Worm (Caenorhabditis elegans) whole organism, L4/young adult: ENCODE measurements around the gene ucr-2.1.

Experiments used
- W03F9.2 ChIP-seq: fragments of 150-350 bp; optimal IDR thresholded peaks from 2 replicates; lab custom pipeline; 2014; ENCODE audit warnings: missing biosample characterization, missing genetic modification characterization
- him-1 ChIP-seq: sonication (generic microtip); optimal IDR thresholded peaks from 2 replicates; lab custom pipeline; 2016; ENCODE audit warnings: missing genotype, missing genetic modification reagents, missing genetic modification characterization, missing compliant biosample characterization

DNA sequence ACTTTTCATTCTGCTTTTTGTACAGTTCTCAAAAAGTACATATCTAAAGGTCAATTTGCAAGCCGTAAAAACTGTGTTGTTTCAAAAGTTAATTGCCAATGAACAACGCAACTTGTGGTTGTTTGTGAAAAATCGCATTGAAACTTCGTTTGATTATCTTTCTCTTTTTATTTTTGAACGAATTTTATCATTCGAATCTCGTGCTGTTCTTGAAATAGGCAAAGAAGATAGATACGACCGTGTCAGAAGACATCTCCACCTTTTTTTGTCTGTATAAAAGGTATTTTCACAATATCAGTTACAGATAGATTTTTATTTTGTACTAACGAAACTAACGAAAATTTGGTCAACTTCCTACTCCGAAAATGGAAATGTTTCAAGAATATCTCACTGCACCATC lies 23.7 kb upstream of the ucr-2.1 start, which contains the start of gene C49F5.7:
- TF ChIP-seq him-1 (tag; lab: Kevin White, UChicago) (no peak), W03F9.2 (tag; lab: Kevin White, UChicago) (no peak)
